Fruit fly (Drosophila melanogaster) whole organism, prepupa: ENCODE measurements around the gene Gyc76C.

Experiments used
- Blimp-1 ChIP-seq: fragments of 200-800 bp; sonication (Bioruptor generic); optimal IDR thresholded peaks from 3 replicates; lab custom pipeline; 2017; ENCODE audit warnings: missing biosample characterization, missing genetic modification characterization, mild to moderate bottlenecking, moderate library complexity, missing genetic modification reagents
- CG10631 ChIP-seq: fragments of 200-800 bp; sonication (Bioruptor generic); optimal IDR thresholded peaks from 2 replicates; lab custom pipeline; 2016; ENCODE audit warnings: missing biosample characterization, missing genetic modification characterization
- CG10669 ChIP-seq: fragments of 200-800 bp; sonication (Bioruptor generic); optimal IDR thresholded peaks from 3 replicates; lab custom pipeline; 2018; ENCODE audit warnings: missing biosample characterization, mild to moderate bottlenecking, missing genetic modification characterization, moderate library complexity
- CG11762 ChIP-seq: fragments of 200-800 bp; sonication (Bioruptor generic); optimal IDR thresholded peaks from 3 replicates; lab custom pipeline; 2016; ENCODE audit warnings: missing biosample characterization, missing genetic modification characterization; ENCODE audit not compliant: insufficient read depth
- CG11902 ChIP-seq: fragments of 200-800 bp; sonication (Bioruptor generic); optimal IDR thresholded peaks from 3 replicates; lab custom pipeline; 2016; ENCODE audit warnings: missing biosample characterization, missing genetic modification characterization
- CG15336 ChIP-seq: fragments of 200-800 bp; sonication (Bioruptor generic); IDR thresholded peaks from 2 replicates; pipeline ENCODE4 v1.3.6; 2022; ENCODE audit warnings: missing biosample characterization, missing genetic modification characterization
- CG1621 ChIP-seq: fragments of 200-800 bp; sonication (Bioruptor generic); optimal IDR thresholded peaks from 3 replicates; lab custom pipeline; 2018; ENCODE audit warnings: missing biosample characterization, mild to moderate bottlenecking, missing genetic modification characterization
- CG16779 ChIP-seq: fragments of 200-800 bp; sonication (Bioruptor generic); optimal IDR thresholded peaks from 3 replicates; lab custom pipeline; 2017; ENCODE audit warnings: missing biosample characterization, mild to moderate bottlenecking, missing genetic modification characterization
- CG3032 ChIP-seq: fragments of 200-800 bp; optimal IDR thresholded peaks from 2 replicates; lab custom pipeline; 2019; ENCODE audit warnings: missing biosample characterization, mild to moderate bottlenecking, missing genetic modification characterization, moderate library complexity
- CG31627 ChIP-seq: fragments of 200-800 bp; sonication (Bioruptor generic); optimal IDR thresholded peaks from 3 replicates; lab custom pipeline; 2016; ENCODE audit warnings: missing biosample characterization, missing genetic modification characterization
- CG32006 ChIP-seq: fragments of 200-800 bp; sonication (Bioruptor generic); optimal IDR thresholded peaks from 3 replicates; lab custom pipeline; 2017; ENCODE audit warnings: missing biosample characterization, mild to moderate bottlenecking, missing genetic modification characterization
- CG34406 ChIP-seq: fragments of 200-800 bp; sonication (Bioruptor generic); optimal IDR thresholded peaks from 3 replicates; lab custom pipeline; 2016; ENCODE audit warnings: missing biosample characterization, missing genetic modification characterization
- CG3919 ChIP-seq: fragments of 200-800 bp; sonication (Bioruptor generic); optimal IDR thresholded peaks from 3 replicates; lab custom pipeline; 2016; ENCODE audit warnings: missing biosample characterization, missing genetic modification characterization
- CG4318 ChIP-seq: fragments of 200-800 bp; sonication (Bioruptor generic); optimal IDR thresholded peaks from 3 replicates; lab custom pipeline; 2017; ENCODE audit warnings: missing biosample characterization, mild to moderate bottlenecking, missing genetic modification characterization
- CG6163 ChIP-seq: fragments of 200-800 bp; sonication (Bioruptor generic); IDR thresholded peaks from 3 replicates; pipeline ENCODE4 v1.3.6; 2022; ENCODE audit warnings: missing biosample characterization, missing genetic modification characterization
- CG6792 ChIP-seq: fragments of 200-800 bp; sonication (Bioruptor generic); optimal IDR thresholded peaks from 3 replicates; lab custom pipeline; 2016; ENCODE audit warnings: missing biosample characterization, missing genetic modification characterization
- CG8119 ChIP-seq: fragments of 200-800 bp; sonication (Bioruptor generic); IDR thresholded peaks from 3 replicates; pipeline ENCODE4 v1.3.6; 2022; ENCODE audit warnings: missing biosample characterization, missing genetic modification characterization
- CG8319 ChIP-seq: fragments of 200-800 bp; sonication (Bioruptor generic); optimal IDR thresholded peaks from 3 replicates; lab custom pipeline; 2016; ENCODE audit warnings: missing biosample characterization, missing genetic modification characterization
- CG8632 ChIP-seq: fragments of 200-800 bp; sonication (Bioruptor generic); optimal IDR thresholded peaks from 3 replicates; lab custom pipeline; 2016; ENCODE audit warnings: missing biosample characterization, missing genetic modification characterization
- Eip75B ChIP-seq: fragments of 200-800 bp; sonication (Bioruptor generic); optimal IDR thresholded peaks from 3 replicates; lab custom pipeline; 2016; ENCODE audit warnings: missing biosample characterization, missing genetic modification characterization
- Eip78C ChIP-seq: fragments of 200-800 bp; sonication (Bioruptor generic); peaks from one replicate; lab custom pipeline; 2016; ENCODE audit warnings: missing biosample characterization, missing genetic modification characterization
- Eip93F ChIP-seq: fragments of 200-800 bp; sonication (Bioruptor generic); optimal IDR thresholded peaks from 2 replicates; lab custom pipeline; 2016; ENCODE audit warnings: missing biosample characterization, mild to moderate bottlenecking, missing genetic modification characterization
- Ets21C ChIP-seq: fragments of 200-800 bp; sonication (Bioruptor generic); optimal IDR thresholded peaks from 3 replicates; lab custom pipeline; 2016; ENCODE audit warnings: missing biosample characterization, missing genetic modification characterization
- Ets96B ChIP-seq: fragments of 200-800 bp; optimal IDR thresholded peaks from 2 replicates; lab custom pipeline; 2019; ENCODE audit warnings: missing biosample characterization, mild to moderate bottlenecking, missing genetic modification characterization, moderate library complexity
- Gug ChIP-seq: fragments of 200-800 bp; sonication (Bioruptor generic); IDR thresholded peaks from 2 replicates; pipeline ENCODE4 v1.3.6; 2022; ENCODE audit warnings: missing biosample characterization, missing genetic modification characterization
- Hr38 ChIP-seq: sonication (Bioruptor generic); optimal IDR thresholded peaks from 2 replicates; lab custom pipeline; 2016; ENCODE audit warnings: missing biosample characterization, missing genetic modification characterization
- Hr39 ChIP-seq: fragments of 200-800 bp; sonication (Bioruptor generic); optimal IDR thresholded peaks from 2 replicates; lab custom pipeline; 2016; ENCODE audit warnings: missing biosample characterization, missing genetic modification characterization
- Hr4 ChIP-seq: fragments of 200-800 bp; sonication (Bioruptor generic); optimal IDR thresholded peaks from 3 replicates; lab custom pipeline; 2016; ENCODE audit warnings: missing biosample characterization, missing genetic modification characterization
- Lpt ChIP-seq: fragments of 200-800 bp; sonication (Bioruptor generic); optimal IDR thresholded peaks from 3 replicates; lab custom pipeline; 2016; ENCODE audit warnings: missing biosample characterization, missing genetic modification characterization
- Met ChIP-seq: fragments of 200-800 bp; sonication (Bioruptor generic); optimal IDR thresholded peaks from 3 replicates; lab custom pipeline; 2016; ENCODE audit warnings: missing biosample characterization, missing genetic modification characterization
- Smox ChIP-seq: fragments of 200-800 bp; sonication (Bioruptor generic); optimal IDR thresholded peaks from 3 replicates; lab custom pipeline; 2016; ENCODE audit warnings: missing biosample characterization, missing genetic modification characterization
- Sox14 ChIP-seq: fragments of 200-800 bp; sonication (Bioruptor generic); optimal IDR thresholded peaks from 3 replicates; lab custom pipeline; 2016; ENCODE audit warnings: missing biosample characterization, missing genetic modification characterization
- Sox15 ChIP-seq: fragments of 200-800 bp; sonication (Bioruptor generic); optimal IDR thresholded peaks from 3 replicates; lab custom pipeline; 2016; ENCODE audit warnings: missing biosample characterization, missing genetic modification characterization
- achi ChIP-seq: fragments of 200-800 bp; sonication (Bioruptor generic); optimal IDR thresholded peaks from 3 replicates; lab custom pipeline; 2016; ENCODE audit warnings: missing biosample characterization, missing genetic modification characterization
- acj6 ChIP-seq: fragments of 200-800 bp; sonication (Bioruptor generic); optimal IDR thresholded peaks from 3 replicates; lab custom pipeline; 2016; ENCODE audit warnings: missing biosample characterization, missing genetic modification characterization
- cyc ChIP-seq: fragments of 200-800 bp; sonication (Bioruptor generic); optimal IDR thresholded peaks from 3 replicates; lab custom pipeline; 2016; ENCODE audit warnings: missing biosample characterization, missing genetic modification characterization
- dac ChIP-seq: fragments of 200-800 bp; sonication (Bioruptor generic); optimal IDR thresholded peaks from 2 replicates; lab custom pipeline; 2017; ENCODE audit warnings: missing biosample characterization, mild to moderate bottlenecking, missing genetic modification characterization
- dsx ChIP-seq: fragments of 200-800 bp; optimal IDR thresholded peaks from 3 replicates; lab custom pipeline; 2019; ENCODE audit warnings: missing biosample characterization, mild to moderate bottlenecking, missing genetic modification characterization, moderate library complexity; ENCODE audit not compliant: poor library complexity, severe bottlenecking
- eg ChIP-seq: fragments of 200-800 bp; sonication (Bioruptor generic); IDR thresholded peaks from 3 replicates; pipeline ENCODE4 v1.3.6; 2022; ENCODE audit warnings: missing biosample characterization, missing genetic modification characterization
- esn ChIP-seq: fragments of 200-800 bp; sonication (Bioruptor generic); optimal IDR thresholded peaks from 2 replicates; lab custom pipeline; 2016; ENCODE audit warnings: missing biosample characterization, mild to moderate bottlenecking, missing genetic modification characterization, moderate library complexity
- fd59A ChIP-seq: fragments of 200-800 bp; sonication (Bioruptor generic); optimal IDR thresholded peaks from 2 replicates; lab custom pipeline; 2017; ENCODE audit warnings: missing biosample characterization, mild to moderate bottlenecking, missing genetic modification characterization, missing genetic modification reagents
- fd85E ChIP-seq: fragments of 200-800 bp; sonication (Bioruptor generic); optimal IDR thresholded peaks from 3 replicates; lab custom pipeline; 2016; ENCODE audit warnings: missing biosample characterization, missing genetic modification characterization
- lz ChIP-seq: fragments of 200-800 bp; sonication (Bioruptor generic); optimal IDR thresholded peaks from 3 replicates; lab custom pipeline; 2016; ENCODE audit warnings: missing biosample characterization, missing genetic modification characterization
- net ChIP-seq: fragments of 200-800 bp; sonication (Bioruptor generic); optimal IDR thresholded peaks from 3 replicates; lab custom pipeline; 2016; ENCODE audit warnings: missing biosample characterization, missing genetic modification characterization
- salr ChIP-seq, 2 experiments: fragments of 200-800 bp; sonication (Bioruptor generic); optimal IDR thresholded peaks; 3 replicates each; lab custom pipeline; 2016 to 2018; ENCODE audit warnings: missing biosample characterization in 2 of 2, missing genetic modification characterization in 2 of 2, mild to moderate bottlenecking in 1 of 2
- spab ChIP-seq: fragments of 200-800 bp; sonication (Bioruptor generic); optimal IDR thresholded peaks from 2 replicates; lab custom pipeline; 2017; ENCODE audit warnings: missing biosample characterization, mild to moderate bottlenecking, missing genetic modification characterization, missing genetic modification reagents
- ss ChIP-seq, 2 experiments: fragments of 200-800 bp; sonication (Bioruptor generic); optimal IDR thresholded peaks; 2 replicates in 1 of 2; 3 replicates in 1 of 2; lab custom pipeline; 2017 to 2018; ENCODE audit warnings: mild to moderate bottlenecking in 2 of 2, missing biosample characterization in 2 of 2, missing genetic modification characterization in 2 of 2, moderate library complexity in 1 of 2
- topi ChIP-seq: fragments of 200-800 bp; sonication (Bioruptor generic); optimal IDR thresholded peaks from 3 replicates; lab custom pipeline; 2016; ENCODE audit warnings: missing biosample characterization, missing genetic modification characterization
- vri ChIP-seq: fragments of 200-800 bp; sonication (Bioruptor generic); optimal IDR thresholded peaks from 3 replicates; lab custom pipeline; 2016; ENCODE audit warnings: missing biosample characterization, mild to moderate bottlenecking, missing genetic modification characterization

The Gyc76C gene

DNA sequence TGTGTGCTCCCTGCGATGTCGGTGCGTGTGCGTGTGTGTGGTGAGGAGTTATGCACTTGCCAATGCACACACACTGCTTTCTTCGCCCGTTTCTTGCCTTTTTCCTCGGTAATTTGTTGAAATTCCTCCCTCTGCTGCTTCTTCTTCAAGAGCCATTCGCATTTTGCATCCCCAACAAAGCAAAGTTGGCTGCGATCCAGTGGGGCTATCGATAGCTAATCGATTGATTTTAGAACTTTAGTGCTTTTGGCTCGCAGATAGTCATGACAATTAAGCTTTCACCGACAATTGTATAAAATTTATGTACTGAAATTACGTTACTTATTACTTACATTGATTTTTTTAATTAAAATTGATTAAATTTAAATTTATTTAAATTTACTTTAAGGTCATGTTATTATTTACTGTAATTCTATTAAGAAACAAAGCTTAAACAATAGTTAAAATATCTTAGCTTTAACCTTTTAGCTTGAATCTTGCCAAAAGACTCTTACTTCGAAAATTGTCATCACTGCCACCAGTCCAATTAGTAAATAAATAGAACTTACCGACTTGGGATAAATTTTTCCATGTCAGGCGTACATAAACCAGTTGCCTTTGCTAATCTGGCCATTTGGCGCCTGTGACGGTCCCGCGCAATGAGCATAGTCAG, 40.9 kb upstream of the Gyc76C start, which contains the start of the genes trc and CG32221 (continued):
- TF ChIP-seq Hr4 (GFP tag; lab: Kevin White, UChicago) = no peak
- TF ChIP-seq acj6 = no peak
- TF ChIP-seq eg = no peak
- TF ChIP-seq Eip78C (GFP tag; lab: Kevin White, UChicago) = no peak
- peak; percentile 43; the same call in 2 of the 3 replicates for TF ChIP-seq CG6163 (GFP tag; lab: Robert Waterston, UW)
- TF ChIP-seq, all 60 proteins: peak for 6

DNA sequence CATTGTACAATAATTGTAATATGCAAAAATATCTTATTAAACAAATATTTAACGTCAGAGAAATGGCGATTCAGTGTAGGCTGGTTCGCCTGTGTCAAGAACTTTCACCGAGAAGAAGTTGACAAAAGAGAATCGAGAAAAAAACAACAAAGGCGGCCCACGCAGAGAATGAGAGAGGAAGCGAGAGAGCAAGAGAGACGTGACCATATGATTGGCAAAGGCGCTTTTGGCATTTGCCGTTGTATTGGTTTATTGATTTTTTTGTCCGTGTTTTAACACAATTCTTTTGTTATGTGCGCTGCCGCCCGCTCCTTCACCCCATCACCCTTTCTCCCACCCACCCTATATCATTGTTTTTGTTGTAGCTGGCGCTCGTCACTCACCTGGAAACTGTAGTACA, 39.9 kb upstream of the Gyc76C start:
- TF ChIP-seq lz (peak; percentile 9), acj6 (no peak), CG34406 (GFP tag; lab: Kevin White, UChicago) (no peak), Gug (GFP tag; lab: Robert Waterston, UW) (no peak), Hr38 (GFP tag; lab: Kevin White, UChicago) (no peak), CG31627 (GFP tag; lab: Kevin White, UChicago) (no peak), Blimp-1 (peak; percentile 81), Sox15 (no peak), CG4318 (no peak), achi (GFP tag; lab: Kevin White, UChicago) (no peak), CG15336 (GFP tag; lab: Robert Waterston, UW) (0 out of 2 replicates have a peak, but pooled peaks have one; percentile 12), CG8632 (GFP tag; lab: Kevin White, UChicago) (no peak), fd59A (GFP tag; lab: Kevin White, UChicago) (no peak), CG6792 (GFP tag; lab: Kevin White, UChicago) (peak; percentile 38), Ets96B (no peak), Ets21C (GFP tag; lab: Kevin White, UChicago) (no peak), CG6163 (GFP tag; lab: Robert Waterston, UW) (peak; percentile 47; the same call in 2 of the 3 replicates), Lpt (GFP tag; lab: Kevin White, UChicago) (no peak), CG16779 (no peak), cyc (GFP tag; lab: Kevin White, UChicago) (no peak), vri (no peak), eg (no peak), CG8119 (GFP tag; lab: Robert Waterston, UW) (peak; percentile 22; the same call in 1 of the 3 replicates), esn (GFP tag; lab: Kevin White, UChicago) (peak; percentile 54), CG10669 (GFP tag; lab: Kevin White, UChicago) (no peak), CG32006 (no peak), ss (GFP tag; optimal IDR thresholded peaks at IDR 0.05; lab: Kevin White, UChicago) (peak in 1 of 2 experiments; percentile 71), CG11902 (GFP tag; lab: Kevin White, UChicago) (no peak), salr (GFP tag; optimal IDR thresholded peaks at IDR 0.05; lab: Kevin White, UChicago) (no peak), dsx (GFP tag; lab: Kevin White, UChicago) (no peak), Eip78C (GFP tag; lab: Kevin White, UChicago) (peak; percentile 83), spab (GFP tag; lab: Kevin White, UChicago) (no peak), fd85E (no peak), Eip93F (peak; percentile 45), CG3919 (GFP tag; lab: Kevin White, UChicago) (no peak), net (no peak), CG10631 (GFP tag; lab: Kevin White, UChicago) (no peak), Sox14 (peak; percentile 71), CG11762 (GFP tag; lab: Kevin White, UChicago) (no peak), Smox (GFP tag; lab: Kevin White, UChicago) (no peak), topi (GFP tag; lab: Kevin White, UChicago) (peak; percentile 17), CG3032 (tag; lab: Kevin White, UChicago) (no peak), Met (GFP tag; lab: Kevin White, UChicago) (no peak), CG1621 (tag; lab: Kevin White, UChicago) (no peak), Hr39 (GFP tag; lab: Kevin White, UChicago) (no peak), CG8319 (GFP tag; lab: Kevin White, UChicago) (no peak), dac (GFP tag; lab: Kevin White, UChicago) (no peak), Eip75B (GFP tag; lab: Kevin White, UChicago) (no peak)
